Fruit fly (Drosophila melanogaster) S2 (cell line): Measurements from ENCODE around the gene CG15865.

Source experiments
- CG8478 ChIP-seq: fragments of >200 bp; optimal IDR thresholded peaks from 2 replicates; lab custom pipeline; 2018
- CTCF ChIP-seq, 2 experiments: fragments of >200 bp; optimal IDR thresholded peaks; 2 replicates each; lab custom pipeline; 2018

dm6 chrX:16672904-16673303, 8.6 kb upstream of the CG15865 start:
- TF ChIP-seq CTCF (optimal IDR thresholded peaks at IDR 0.05; lab: Kevin White, UChicago) (no peak), CG8478 (lab: Kevin White, UChicago) (no peak)
